Worm (Caenorhabditis elegans) whole organism, L1 larva: ENCODE results near the gene vps-45.

Experiments used
- C16A3.4 ChIP-seq: fragments of 150-350 bp; optimal IDR thresholded peaks from 2 replicates; lab custom pipeline; 2014; ENCODE audit warnings: missing biosample characterization, missing genetic modification characterization
- ama-1 ChIP-seq: fragments of 150-350 bp; optimal IDR thresholded peaks from 2 replicates; lab custom pipeline; 2014
- blmp-1 ChIP-seq: fragments of 150-350 bp; optimal IDR thresholded peaks from 2 replicates; lab custom pipeline; 2014; ENCODE audit warnings: missing biosample characterization, missing genetic modification characterization
- ceh-82 ChIP-seq, 3 experiments: fragments of 150-350 bp in 1 of 3; sonication (generic microtip) in 2 of 3; optimal IDR thresholded peaks; 2 replicates each; lab custom pipeline; 2014 to 2017; ENCODE audit warnings: missing biosample characterization in 3 of 3, missing genetic modification characterization in 3 of 3
- ceh-88 ChIP-seq: fragments of 200-800 bp; sonication (Bioruptor generic); IDR thresholded peaks from 2 replicates; pipeline ENCODE4 v1.3.6; 2022; ENCODE audit warnings: missing genetic modification characterization, missing compliant biosample characterization
- ces-1 ChIP-seq: fragments of 150-350 bp; optimal IDR thresholded peaks from 2 replicates; lab custom pipeline; 2014; ENCODE audit warnings: missing biosample characterization, missing genetic modification reagents, missing genetic modification characterization
- dpl-1 ChIP-seq, 3 experiments: fragments of 150-350 bp in 2 of 3; sonication (generic microtip) in 1 of 3; optimal IDR thresholded peaks; 2 replicates each; lab custom pipeline; 2014 to 2017; ENCODE audit warnings: missing biosample characterization in 3 of 3, missing genetic modification characterization in 3 of 3, missing genetic modification reagents in 3 of 3
- dsc-1 ChIP-seq: sonication (generic microtip); optimal IDR thresholded peaks from 2 replicates; lab custom pipeline; 2016; ENCODE audit warnings: mild to moderate bottlenecking, missing genetic modification characterization, missing compliant biosample characterization
- efl-1 ChIP-seq, 4 experiments: fragments of 150-350 bp; optimal IDR thresholded peaks in 3 of 4; peaks in 1 of 4; 1 replicate in 1 of 4; 2 replicates in 3 of 4; lab custom pipeline; 2014; ENCODE audit warnings: missing biosample characterization in 2 of 4, missing genetic modification characterization in 2 of 4, missing genetic modification reagents in 2 of 4
- egl-13 ChIP-seq: sonication (generic microtip); optimal IDR thresholded peaks from 2 replicates; lab custom pipeline; 2016; ENCODE audit warnings: missing genotype, missing genetic modification reagents, missing genetic modification characterization, missing compliant biosample characterization
- elt-2 ChIP-seq: sonication (generic microtip); optimal IDR thresholded peaks from 2 replicates; lab custom pipeline; 2016; ENCODE audit warnings: missing genetic modification characterization, mild to moderate bottlenecking, inconsistent platforms, missing compliant biosample characterization, missing genetic modification reagents
- elt-3 ChIP-seq, 6 experiments: fragments of 150-350 bp in 1 of 6; sonication (generic microtip); optimal IDR thresholded peaks; 2 replicates each; lab custom pipeline; 2017 to 2018; ENCODE audit warnings: missing biosample characterization in 6 of 6, missing genetic modification characterization in 6 of 6, inconsistent platforms in 1 of 6
- ets-5 ChIP-seq: fragments of 200-800 bp; sonication (Bioruptor generic); IDR thresholded peaks from 2 replicates; pipeline ENCODE4 v1.3.6; 2022; ENCODE audit warnings: missing genetic modification characterization, missing compliant biosample characterization
- fkh-10 ChIP-seq: sonication (generic microtip); optimal IDR thresholded peaks from 2 replicates; lab custom pipeline; 2017; ENCODE audit warnings: missing biosample characterization, missing genetic modification reagents, missing genetic modification characterization
- fkh-8 ChIP-seq: sonication (generic microtip); optimal IDR thresholded peaks from 2 replicates; lab custom pipeline; 2016; ENCODE audit warnings: mild to moderate bottlenecking, missing genetic modification characterization, missing compliant biosample characterization
- grh-1 ChIP-seq: fragments of 200-800 bp; sonication (Bioruptor generic); IDR thresholded peaks from 2 replicates; pipeline ENCODE4 v1.3.6; 2022; ENCODE audit warnings: missing genetic modification reagents, missing genetic modification characterization, missing compliant biosample characterization
- hlh-17 ChIP-seq: fragments of 200-800 bp; sonication (Bioruptor generic); optimal IDR thresholded peaks from 2 replicates; lab custom pipeline; 2018; ENCODE audit warnings: missing genetic modification characterization, mild to moderate bottlenecking, missing compliant biosample characterization, moderate library complexity, borderline replicate concordance
- hpl-2 ChIP-seq: fragments of 150-350 bp; optimal IDR thresholded peaks from 2 replicates; lab custom pipeline; 2014; ENCODE audit warnings: missing biosample characterization, missing genetic modification reagents, missing genetic modification characterization
- jun-1 ChIP-seq: fragments of 150-350 bp; optimal IDR thresholded peaks from 2 replicates; lab custom pipeline; 2014; ENCODE audit warnings: missing biosample characterization, missing genetic modification reagents, missing genetic modification characterization
- lin-13 ChIP-seq: fragments of 150-350 bp; optimal IDR thresholded peaks from 2 replicates; lab custom pipeline; 2014; ENCODE audit warnings: missing biosample characterization, missing genetic modification reagents, missing genetic modification characterization
- lin-14 ChIP-seq: fragments of 200-800 bp; sonication (Bioruptor generic); optimal IDR thresholded peaks from 2 replicates; lab custom pipeline; 2018; ENCODE audit warnings: mild to moderate bottlenecking, missing genetic modification characterization, moderate library complexity, missing compliant biosample characterization
- lin-35 ChIP-seq, 2 experiments: fragments of 150-350 bp; optimal IDR thresholded peaks; 2 replicates each; lab custom pipeline; 2014; ENCODE audit warnings: missing biosample characterization in 2 of 2, missing genetic modification characterization in 2 of 2, missing genetic modification reagents in 2 of 2
- lir-3 ChIP-seq: sonication (generic microtip); optimal IDR thresholded peaks from 2 replicates; lab custom pipeline; 2016; ENCODE audit warnings: mild to moderate bottlenecking, missing genetic modification characterization, moderate library complexity, missing compliant biosample characterization; ENCODE audit not compliant: poor library complexity
- lsy-2 ChIP-seq, 2 experiments: fragments of 150-350 bp; optimal IDR thresholded peaks; 2 replicates each; lab custom pipeline; 2014; ENCODE audit warnings: missing biosample characterization in 2 of 2, missing genetic modification characterization in 2 of 2
- mdl-1 ChIP-seq, 2 experiments: fragments of 150-350 bp; optimal IDR thresholded peaks; 2 replicates each; lab custom pipeline; 2014 to 2017; ENCODE audit warnings: missing biosample characterization in 2 of 2, missing genetic modification characterization in 2 of 2, inconsistent platforms in 1 of 2
- mep-1 ChIP-seq: fragments of 150-350 bp; optimal IDR thresholded peaks from 2 replicates; lab custom pipeline; 2014; ENCODE audit warnings: missing biosample characterization, missing genetic modification characterization
- nhr-19 ChIP-seq: fragments of 200-800 bp; sonication (Bioruptor generic); conservative IDR thresholded peaks from 2 replicates; pipeline ENCODE4 v1.3.6; 2022; ENCODE audit warnings: missing genetic modification characterization, missing compliant biosample characterization
- nhr-20 ChIP-seq: sonication (generic microtip); optimal IDR thresholded peaks from 2 replicates; lab custom pipeline; 2016; ENCODE audit warnings: mild to moderate bottlenecking, missing genetic modification characterization, missing compliant biosample characterization
- nhr-237 ChIP-seq: fragments of 150-350 bp; optimal IDR thresholded peaks from 2 replicates; lab custom pipeline; 2014; ENCODE audit warnings: missing biosample characterization, missing genetic modification characterization
- nhr-28 ChIP-seq: fragments of 150-350 bp; optimal IDR thresholded peaks from 2 replicates; lab custom pipeline; 2014; ENCODE audit warnings: missing biosample characterization, missing genetic modification characterization
- nhr-47 ChIP-seq: sonication (generic microtip); optimal IDR thresholded peaks from 2 replicates; lab custom pipeline; 2016; ENCODE audit warnings: mild to moderate bottlenecking, missing genetic modification characterization, moderate library complexity, missing compliant biosample characterization
- nhr-71 ChIP-seq: sonication (generic microtip); optimal IDR thresholded peaks from 2 replicates; lab custom pipeline; 2016; ENCODE audit warnings: mild to moderate bottlenecking, missing genetic modification characterization, moderate library complexity, missing compliant biosample characterization
- nhr-84 ChIP-seq: sonication (generic microtip); optimal IDR thresholded peaks from 2 replicates; lab custom pipeline; 2017; ENCODE audit warnings: missing biosample characterization, missing genetic modification characterization
- nhr-85 ChIP-seq: sonication (generic microtip); peaks from one replicate; lab custom pipeline; 2016; ENCODE audit warnings: missing genetic modification characterization, inconsistent platforms, missing compliant biosample characterization
- nhr-90 ChIP-seq: sonication (generic microtip); optimal IDR thresholded peaks from 2 replicates; lab custom pipeline; 2016; ENCODE audit warnings: mild to moderate bottlenecking, missing genetic modification characterization, missing compliant biosample characterization; ENCODE audit not compliant: poor library complexity
- pag-3 ChIP-seq: sonication (generic microtip); optimal IDR thresholded peaks from 2 replicates; lab custom pipeline; 2017; ENCODE audit warnings: missing genetic modification characterization, mild to moderate bottlenecking, missing compliant biosample characterization, antibody characterized with exemption, borderline replicate concordance; ENCODE audit not compliant: insufficient read depth
- pax-3 ChIP-seq: fragments of 200-800 bp; sonication (Bioruptor generic); optimal IDR thresholded peaks from 2 replicates; lab custom pipeline; 2018; ENCODE audit warnings: mild to moderate bottlenecking, missing genetic modification characterization, moderate library complexity, missing compliant biosample characterization
- rnt-1 ChIP-seq: sonication (generic microtip); optimal IDR thresholded peaks from 2 replicates; lab custom pipeline; 2016; ENCODE audit warnings: mild to moderate bottlenecking, missing genetic modification characterization, moderate library complexity, missing compliant biosample characterization
- skn-1 ChIP-seq: fragments of 150-350 bp; optimal IDR thresholded peaks from 2 replicates; lab custom pipeline; 2014; ENCODE audit warnings: missing biosample characterization, missing genetic modification characterization
- snu-23 ChIP-seq: sonication (generic microtip); optimal IDR thresholded peaks from 2 replicates; lab custom pipeline; 2016; ENCODE audit warnings: missing genetic modification characterization, missing compliant biosample characterization
- sox-4 ChIP-seq: sonication (generic microtip); optimal IDR thresholded peaks from 2 replicates; lab custom pipeline; 2016; ENCODE audit warnings: missing genetic modification characterization, missing compliant biosample characterization
- swsn-7 ChIP-seq: sonication (generic microtip); optimal IDR thresholded peaks from 2 replicates; lab custom pipeline; 2016; ENCODE audit warnings: missing genetic modification characterization, missing compliant biosample characterization
- tbx-2 ChIP-seq: sonication (generic microtip); optimal IDR thresholded peaks from 2 replicates; lab custom pipeline; 2016; ENCODE audit warnings: missing genetic modification characterization, missing compliant biosample characterization
- unc-130 ChIP-seq: fragments of 150-350 bp; optimal IDR thresholded peaks from 2 replicates; lab custom pipeline; 2017; ENCODE audit warnings: missing biosample characterization, missing genetic modification characterization, inconsistent platforms
- unc-62 ChIP-seq: fragments of 150-350 bp; optimal IDR thresholded peaks from 2 replicates; lab custom pipeline; 2014; ENCODE audit warnings: missing biosample characterization, missing genetic modification reagents, missing genetic modification characterization
- vab-15 ChIP-seq: sonication (generic microtip); optimal IDR thresholded peaks from 2 replicates; lab custom pipeline; 2017; ENCODE audit warnings: missing genotype, mild to moderate bottlenecking, missing genetic modification characterization, missing compliant biosample characterization
- xbp-1 ChIP-seq: sonication (generic microtip); optimal IDR thresholded peaks from 2 replicates; lab custom pipeline; 2016; ENCODE audit warnings: missing genetic modification characterization, missing compliant biosample characterization
- ztf-11 ChIP-seq, 2 experiments: sonication (generic microtip); optimal IDR thresholded peaks; 2 replicates each; lab custom pipeline; 2016 to 2017; ENCODE audit warnings: missing genetic modification characterization in 2 of 2, missing biosample characterization in 1 of 2, missing compliant biosample characterization in 1 of 2
- ztf-4 ChIP-seq: fragments of 150-350 bp; optimal IDR thresholded peaks from 2 replicates; lab custom pipeline; 2014; ENCODE audit warnings: missing biosample characterization, missing genetic modification characterization

Gene vps-45

ce11 chrX:1010627-1011452 lies 36.2 kb upstream of the vps-45 start:
- TF ChIP-seq lin-35 (GFP tag; optimal IDR thresholded peaks at IDR 0.05; lab: Kevin White, UChicago) = peak in 1 of 2 experiments; percentile 76
- no peak for TF ChIP-seq nhr-84 (tag; lab: Kevin White, UChicago)
- TF ChIP-seq nhr-85 = peak; percentile 93
- peak; percentile 68 for TF ChIP-seq skn-1
- TF ChIP-seq ztf-4 (tag; lab: Kevin White, UChicago) = peak; percentile 56
- TF ChIP-seq jun-1 (tag; lab: Kevin White, UChicago) = peak; percentile 9
- TF ChIP-seq vab-15 (tag; lab: Kevin White, UChicago) = peak; percentile 91
- peak in 2 of 3 experiments; percentile 4 to 36 for TF ChIP-seq dpl-1 (GFP tag; optimal IDR thresholded peaks at IDR 0.05; lab: Kevin White, UChicago)
- TF ChIP-seq nhr-28 (tag; lab: Kevin White, UChicago) = no peak
- TF ChIP-seq xbp-1 = no peak
- peak; percentile 74 for TF ChIP-seq lin-14 (GFP tag; lab: Kevin White, UChicago)
- TF ChIP-seq rnt-1 = peak; percentile 33
- peak; percentile 75 for TF ChIP-seq blmp-1 (tag; lab: Kevin White, UChicago)
- TF ChIP-seq efl-1 (optimal IDR thresholded peaks at IDR 0.05; lab: Kevin White, UChicago) = peak; percentile 1 to 16
- TF ChIP-seq efl-1 (GFP tag; optimal IDR thresholded peaks at IDR 0.05 in 1 of 2; lab: Kevin White, UChicago) = peak in 1 of 2 experiments; percentile 91
- no peak for TF ChIP-seq hlh-17
- TF ChIP-seq fkh-10 = no peak
- TF ChIP-seq nhr-237 = no peak
- peak; percentile 38 for TF ChIP-seq C16A3.4 (tag; lab: Kevin White, UChicago)
- no peak for TF ChIP-seq ces-1 (GFP tag; lab: Kevin White, UChicago)
- peak; percentile 82 for TF ChIP-seq snu-23 (GFP tag; lab: Kevin White, UChicago)
- TF ChIP-seq mep-1 (tag; lab: Kevin White, UChicago) = peak; percentile 62
- peak; percentile 59 for TF ChIP-seq egl-13 (tag; lab: Kevin White, UChicago)
- peak; percentile 26 for TF ChIP-seq lin-13 (GFP tag; lab: Kevin White, UChicago)
- TF ChIP-seq pag-3 (tag; lab: Kevin White, UChicago) = peak; percentile 21
- no peak for TF ChIP-seq ets-5 (GFP tag; lab: Robert Waterston, UW)
- TF ChIP-seq ceh-82 (tag; optimal IDR thresholded peaks at IDR 0.05; lab: Kevin White, UChicago) = no peak
- peak; percentile 84 for TF ChIP-seq elt-2 (tag; lab: Kevin White, UChicago)
- peak; percentile 25 for TF ChIP-seq ama-1 (lab: Kevin White, UChicago)
- TF ChIP-seq mdl-1 (tag; optimal IDR thresholded peaks at IDR 0.05; lab: Kevin White, UChicago) = peak in 1 of 2 experiments; percentile 63
- TF ChIP-seq dsc-1 (tag; lab: Kevin White, UChicago) = peak; percentile 18
- TF ChIP-seq ztf-11 (tag; optimal IDR thresholded peaks at IDR 0.05; lab: Kevin White, UChicago) = no peak
- 0 out of 2 replicates have a peak, but pooled peaks have one; percentile 3 for TF ChIP-seq ceh-88 (GFP tag; lab: Robert Waterston, UW)
- TF ChIP-seq nhr-20 (tag; lab: Kevin White, UChicago) = peak; percentile 85
- no peak for TF ChIP-seq unc-62 (GFP tag; lab: Kevin White, UChicago)
- peak; percentile 47 for TF ChIP-seq nhr-47 (tag; lab: Kevin White, UChicago)
- peak; percentile 34 to 62 for TF ChIP-seq lsy-2 (tag; optimal IDR thresholded peaks at IDR 0.05; lab: Kevin White, UChicago)
- TF ChIP-seq sox-4 = peak; percentile 25
- no peak for TF ChIP-seq unc-130 (tag; lab: Kevin White, UChicago)
- peak; percentile 0 to 83 (median 29) for TF ChIP-seq elt-3 (tag; optimal IDR thresholded peaks at IDR 0.05; lab: Kevin White, UChicago)
- peak; percentile 79 for TF ChIP-seq nhr-90 (tag; lab: Kevin White, UChicago)
- TF ChIP-seq swsn-7 (tag; lab: Kevin White, UChicago) = peak; percentile 38
- peak; percentile 56 for TF ChIP-seq tbx-2 (tag; lab: Kevin White, UChicago)
- peak; percentile 12 for TF ChIP-seq fkh-8 (tag; lab: Kevin White, UChicago)
- TF ChIP-seq nhr-71 (tag; lab: Kevin White, UChicago) = peak; percentile 86
- peak; percentile 36 for TF ChIP-seq hpl-2
- TF ChIP-seq pax-3 = peak; percentile 9
- peak; percentile 81 for TF ChIP-seq nhr-19 (GFP tag; lab: Robert Waterston, UW)
- peak; percentile 52 for TF ChIP-seq lir-3 (tag; lab: Kevin White, UChicago)
- TF ChIP-seq grh-1 (GFP tag; lab: Robert Waterston, UW) = peak; percentile 45; the same call in 1 of the 2 replicates
- TF ChIP-seq, all 84 proteins: peak for 37
